Fruit fly (Drosophila melanogaster): ENCODE data around the gene t.

t gene

DNA sequence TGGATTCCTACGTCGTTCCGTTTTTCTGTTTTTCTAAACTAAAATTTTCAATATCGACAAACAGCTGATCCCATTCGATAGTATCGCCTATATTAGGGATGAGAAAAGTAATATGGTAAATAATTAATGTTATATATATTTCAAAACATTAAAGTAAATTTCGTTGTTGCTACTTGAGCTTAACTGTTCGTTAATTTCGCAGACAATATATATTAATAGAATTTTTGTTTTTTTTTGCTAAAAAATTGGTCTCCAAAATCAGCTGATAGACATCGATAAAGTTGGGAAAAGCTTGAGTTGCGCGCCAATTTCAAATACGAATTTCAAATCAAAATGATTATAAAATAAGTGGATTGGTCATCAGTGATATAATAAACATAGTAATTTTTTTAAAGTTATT lies 26.7 kb downstream of the t start, which contains the start of gene CG12118 (continued):
- TF ChIP-seq Ssrp (tag; optimal IDR thresholded peaks at IDR 0.05) (peak; percentile 74), row (GFP tag; IDR thresholded peaks at IDR 0.05) (peak; percentile 91), tna (GFP tag; IDR thresholded peaks at IDR 0.05; ENCODE audit: partially characterized antibody) (peak; percentile 81; the same call in 1 of the 2 replicates), CG10274 (GFP tag; optimal IDR thresholded peaks at IDR 0.05) (no peak), Oaz (GFP tag; IDR thresholded peaks at IDR 0.05) (peak; percentile 48; the same call in 1 of the 2 replicates), zfh2 (GFP tag; optimal IDR thresholded peaks at IDR 0.05) (peak; percentile 69), CG34422 (GFP tag; IDR thresholded peaks at IDR 0.05) (peak; percentile 85), D (optimal IDR thresholded peaks at IDR 0.05) (no peak), D (GFP tag; optimal IDR thresholded peaks at IDR 0.05) (peak; percentile 45), CG18011 (GFP tag; optimal IDR thresholded peaks at IDR 0.05) (peak; percentile 62), sob (GFP tag; IDR thresholded peaks at IDR 0.05) (peak; percentile 90), hb (GFP tag; IDR thresholded peaks at IDR 0.05; ENCODE audit: partially characterized antibody) (peak; percentile 84), sens-2 (GFP tag; IDR thresholded peaks at IDR 0.05) (0 out of 2 replicates have a peak, but pooled peaks have one; percentile 46), odd (GFP tag; optimal IDR thresholded peaks at IDR 0.05) (peak; percentile 43), cwo (GFP tag; optimal IDR thresholded peaks at IDR 0.05) (peak; percentile 49), danr (GFP tag; IDR thresholded peaks at IDR 0.05) (0 out of 2 replicates have a peak, but pooled peaks have one; percentile 46), jigr1 (GFP tag; IDR thresholded peaks at IDR 0.05) (no peak), chm (GFP tag; IDR thresholded peaks at IDR 0.05) (peak; percentile 92), CG6254 (GFP tag; optimal IDR thresholded peaks at IDR 0.05) (peak; percentile 41), da (GFP tag; optimal IDR thresholded peaks at IDR 0.05) (no peak), bowl (GFP tag; IDR thresholded peaks at IDR 0.05) (no peak), grn (GFP tag; optimal IDR thresholded peaks at IDR 0.05) (peak; percentile 21), scrt (GFP tag; optimal IDR thresholded peaks at IDR 0.05) (peak; percentile 43), Hey (tag; optimal IDR thresholded peaks at IDR 0.05) (no peak), aop (GFP tag; IDR thresholded peaks at IDR 0.05) (no peak), CG34376 (GFP tag; optimal IDR thresholded peaks at IDR 0.05) (peak; percentile 27), Gsc (GFP tag; IDR thresholded peaks at IDR 0.05) (no peak), GATAe (GFP tag; conservative IDR thresholded peaks at IDR 0.05) (no peak; the same call in 1 of the 2 replicates), chn (GFP tag; optimal IDR thresholded peaks at IDR 0.05) (peak; percentile 57), sug (tag; optimal IDR thresholded peaks at IDR 0.05) (peak; percentile 57), Asciz (GFP tag; optimal IDR thresholded peaks at IDR 0.05) (no peak), Dip3 (GFP tag; optimal IDR thresholded peaks at IDR 0.05) (peak; percentile 35), CG1024 (GFP tag; IDR thresholded peaks at IDR 0.05) (peak; percentile 70), rib (GFP tag; IDR thresholded peaks at IDR 0.05) (peak; percentile 44; the same call in 1 of the 2 replicates), Pdp1 (GFP tag; optimal IDR thresholded peaks at IDR 0.05) (peak; percentile 35 to 52), CG16815 (GFP tag; optimal IDR thresholded peaks at IDR 0.05) (peak; percentile 55), CG14710 (tag; optimal IDR thresholded peaks at IDR 0.05) (peak; percentile 88), salm (tag; optimal IDR thresholded peaks at IDR 0.05) (peak; percentile 23), unc-4 (GFP tag; IDR thresholded peaks at IDR 0.05; ENCODE audit: partially characterized antibody) (peak; percentile 96), kah (GFP tag; optimal IDR thresholded peaks at IDR 0.05) (no peak), CG7357 (GFP tag; IDR thresholded peaks at IDR 0.05) (0 out of 3 replicates have a peak, but pooled peaks have one; percentile 10), Hmr (GFP tag; optimal IDR thresholded peaks at IDR 0.05) (peak; percentile 72), ftz-f1 (GFP tag; optimal IDR thresholded peaks at IDR 0.05) (no peak), CG7745 (tag; optimal IDR thresholded peaks at IDR 0.05) (no peak), CG4328 (GFP tag; optimal IDR thresholded peaks at IDR 0.05) (peak; percentile 45), CG6765 (GFP tag; optimal IDR thresholded peaks at IDR 0.05) (no peak), nau (GFP tag; optimal IDR thresholded peaks at IDR 0.05) (no peak), NfI (GFP tag; optimal IDR thresholded peaks at IDR 0.05) (peak; percentile 62), ro (GFP tag; IDR thresholded peaks at IDR 0.05) (no peak), pan (optimal IDR thresholded peaks at IDR 0.05) (no peak), pan (GFP tag; optimal IDR thresholded peaks at IDR 0.05 in 1 of 2, IDR thresholded peaks at IDR 0.05 in 1 of 2) (peak in 1 of 2 experiments; percentile 84)

Measured in whole organism, embryonic.